Fruit fly (Drosophila melanogaster) whole organism, prepupa: ENCODE data around the gene P5cr-2.
A peak's percentile ranks its signal among the peaks of the same experiment; 100 is the strongest.

Experiments used
- Blimp-1 ChIP-seq: fragments of 200-800 bp; sonication (Bioruptor generic); optimal IDR thresholded peaks from 3 replicates; lab custom pipeline; 2017; ENCODE audit warnings: missing biosample characterization, missing genetic modification characterization, mild to moderate bottlenecking, moderate library complexity, missing genetic modification reagents
- CG10631 ChIP-seq: fragments of 200-800 bp; sonication (Bioruptor generic); optimal IDR thresholded peaks from 2 replicates; lab custom pipeline; 2016; ENCODE audit warnings: missing biosample characterization, missing genetic modification characterization
- CG11902 ChIP-seq: fragments of 200-800 bp; sonication (Bioruptor generic); optimal IDR thresholded peaks from 3 replicates; lab custom pipeline; 2016; ENCODE audit warnings: missing biosample characterization, missing genetic modification characterization
- CG15336 ChIP-seq: fragments of 200-800 bp; sonication (Bioruptor generic); IDR thresholded peaks from 2 replicates; pipeline ENCODE4 v1.3.6; 2022; ENCODE audit warnings: missing biosample characterization, missing genetic modification characterization
- CG1621 ChIP-seq: fragments of 200-800 bp; sonication (Bioruptor generic); optimal IDR thresholded peaks from 3 replicates; lab custom pipeline; 2018; ENCODE audit warnings: missing biosample characterization, mild to moderate bottlenecking, missing genetic modification characterization
- CG16779 ChIP-seq: fragments of 200-800 bp; sonication (Bioruptor generic); optimal IDR thresholded peaks from 3 replicates; lab custom pipeline; 2017; ENCODE audit warnings: missing biosample characterization, mild to moderate bottlenecking, missing genetic modification characterization
- CG3032 ChIP-seq: fragments of 200-800 bp; optimal IDR thresholded peaks from 2 replicates; lab custom pipeline; 2019; ENCODE audit warnings: missing biosample characterization, mild to moderate bottlenecking, missing genetic modification characterization, moderate library complexity
- CG31627 ChIP-seq: fragments of 200-800 bp; sonication (Bioruptor generic); optimal IDR thresholded peaks from 3 replicates; lab custom pipeline; 2016; ENCODE audit warnings: missing biosample characterization, missing genetic modification characterization
- CG32006 ChIP-seq: fragments of 200-800 bp; sonication (Bioruptor generic); optimal IDR thresholded peaks from 3 replicates; lab custom pipeline; 2017; ENCODE audit warnings: missing biosample characterization, mild to moderate bottlenecking, missing genetic modification characterization
- CG3919 ChIP-seq: fragments of 200-800 bp; sonication (Bioruptor generic); optimal IDR thresholded peaks from 3 replicates; lab custom pipeline; 2016; ENCODE audit warnings: missing biosample characterization, missing genetic modification characterization
- CG6163 ChIP-seq: fragments of 200-800 bp; sonication (Bioruptor generic); IDR thresholded peaks from 3 replicates; pipeline ENCODE4 v1.3.6; 2022; ENCODE audit warnings: missing biosample characterization, missing genetic modification characterization
- CG6792 ChIP-seq: fragments of 200-800 bp; sonication (Bioruptor generic); optimal IDR thresholded peaks from 3 replicates; lab custom pipeline; 2016; ENCODE audit warnings: missing biosample characterization, missing genetic modification characterization
- CG6808 ChIP-seq: fragments of 200-800 bp; sonication (Bioruptor generic); optimal IDR thresholded peaks from 3 replicates; lab custom pipeline; 2017; ENCODE audit warnings: missing biosample characterization, missing genetic modification characterization, mild to moderate bottlenecking, moderate library complexity, missing genetic modification reagents
- CG6854 ChIP-seq: fragments of 200-800 bp; sonication (Bioruptor generic); optimal IDR thresholded peaks from 2 replicates; lab custom pipeline; 2017; ENCODE audit warnings: missing biosample characterization, mild to moderate bottlenecking, missing genetic modification characterization
- CG8319 ChIP-seq: fragments of 200-800 bp; sonication (Bioruptor generic); optimal IDR thresholded peaks from 3 replicates; lab custom pipeline; 2016; ENCODE audit warnings: missing biosample characterization, missing genetic modification characterization
- CG9139 ChIP-seq: fragments of 200-800 bp; sonication (Bioruptor generic); optimal IDR thresholded peaks from 3 replicates; lab custom pipeline; 2017; ENCODE audit warnings: missing biosample characterization, mild to moderate bottlenecking, missing genetic modification characterization
- Eip78C ChIP-seq: fragments of 200-800 bp; sonication (Bioruptor generic); peaks from one replicate; lab custom pipeline; 2016; ENCODE audit warnings: missing biosample characterization, missing genetic modification characterization
- Ets21C ChIP-seq: fragments of 200-800 bp; sonication (Bioruptor generic); optimal IDR thresholded peaks from 3 replicates; lab custom pipeline; 2016; ENCODE audit warnings: missing biosample characterization, missing genetic modification characterization
- Ets96B ChIP-seq: fragments of 200-800 bp; optimal IDR thresholded peaks from 2 replicates; lab custom pipeline; 2019; ENCODE audit warnings: missing biosample characterization, mild to moderate bottlenecking, missing genetic modification characterization, moderate library complexity
- Gug ChIP-seq: fragments of 200-800 bp; sonication (Bioruptor generic); IDR thresholded peaks from 2 replicates; pipeline ENCODE4 v1.3.6; 2022; ENCODE audit warnings: missing biosample characterization, missing genetic modification characterization
- Hr38 ChIP-seq: sonication (Bioruptor generic); optimal IDR thresholded peaks from 2 replicates; lab custom pipeline; 2016; ENCODE audit warnings: missing biosample characterization, missing genetic modification characterization
- Hr4 ChIP-seq: fragments of 200-800 bp; sonication (Bioruptor generic); optimal IDR thresholded peaks from 3 replicates; lab custom pipeline; 2016; ENCODE audit warnings: missing biosample characterization, missing genetic modification characterization
- Lpt ChIP-seq: fragments of 200-800 bp; sonication (Bioruptor generic); optimal IDR thresholded peaks from 3 replicates; lab custom pipeline; 2016; ENCODE audit warnings: missing biosample characterization, missing genetic modification characterization
- Met ChIP-seq: fragments of 200-800 bp; sonication (Bioruptor generic); optimal IDR thresholded peaks from 3 replicates; lab custom pipeline; 2016; ENCODE audit warnings: missing biosample characterization, missing genetic modification characterization
- OdsH ChIP-seq: fragments of 200-800 bp; sonication (Bioruptor generic); optimal IDR thresholded peaks from 3 replicates; lab custom pipeline; 2016; ENCODE audit warnings: missing biosample characterization, missing genetic modification characterization
- Sox102F ChIP-seq: fragments of 200-800 bp; sonication (Bioruptor generic); optimal IDR thresholded peaks from 2 replicates; lab custom pipeline; 2016; ENCODE audit warnings: missing biosample characterization, mild to moderate bottlenecking, missing genetic modification characterization
- Sox14 ChIP-seq: fragments of 200-800 bp; sonication (Bioruptor generic); optimal IDR thresholded peaks from 3 replicates; lab custom pipeline; 2016; ENCODE audit warnings: missing biosample characterization, missing genetic modification characterization
- Sox15 ChIP-seq: fragments of 200-800 bp; sonication (Bioruptor generic); optimal IDR thresholded peaks from 3 replicates; lab custom pipeline; 2016; ENCODE audit warnings: missing biosample characterization, missing genetic modification characterization
- achi ChIP-seq: fragments of 200-800 bp; sonication (Bioruptor generic); optimal IDR thresholded peaks from 3 replicates; lab custom pipeline; 2016; ENCODE audit warnings: missing biosample characterization, missing genetic modification characterization
- dsx ChIP-seq: fragments of 200-800 bp; optimal IDR thresholded peaks from 3 replicates; lab custom pipeline; 2019; ENCODE audit warnings: missing biosample characterization, mild to moderate bottlenecking, missing genetic modification characterization, moderate library complexity; ENCODE audit not compliant: poor library complexity, severe bottlenecking
- eg ChIP-seq: fragments of 200-800 bp; sonication (Bioruptor generic); IDR thresholded peaks from 3 replicates; pipeline ENCODE4 v1.3.6; 2022; ENCODE audit warnings: missing biosample characterization, missing genetic modification characterization
- fd59A ChIP-seq: fragments of 200-800 bp; sonication (Bioruptor generic); optimal IDR thresholded peaks from 2 replicates; lab custom pipeline; 2017; ENCODE audit warnings: missing biosample characterization, mild to moderate bottlenecking, missing genetic modification characterization, missing genetic modification reagents
- fd85E ChIP-seq: fragments of 200-800 bp; sonication (Bioruptor generic); optimal IDR thresholded peaks from 3 replicates; lab custom pipeline; 2016; ENCODE audit warnings: missing biosample characterization, missing genetic modification characterization
- lz ChIP-seq: fragments of 200-800 bp; sonication (Bioruptor generic); optimal IDR thresholded peaks from 3 replicates; lab custom pipeline; 2016; ENCODE audit warnings: missing biosample characterization, missing genetic modification characterization
- net ChIP-seq: fragments of 200-800 bp; sonication (Bioruptor generic); optimal IDR thresholded peaks from 3 replicates; lab custom pipeline; 2016; ENCODE audit warnings: missing biosample characterization, missing genetic modification characterization
- pdm3 ChIP-seq: fragments of 200-800 bp; sonication (Bioruptor generic); optimal IDR thresholded peaks from 3 replicates; lab custom pipeline; 2016; ENCODE audit warnings: missing biosample characterization, missing genetic modification characterization
- salr ChIP-seq, 2 experiments: fragments of 200-800 bp; sonication (Bioruptor generic); optimal IDR thresholded peaks; 3 replicates each; lab custom pipeline; 2016 to 2018; ENCODE audit warnings: missing biosample characterization in 2 of 2, missing genetic modification characterization in 2 of 2, mild to moderate bottlenecking in 1 of 2
- spab ChIP-seq: fragments of 200-800 bp; sonication (Bioruptor generic); optimal IDR thresholded peaks from 2 replicates; lab custom pipeline; 2017; ENCODE audit warnings: missing biosample characterization, mild to moderate bottlenecking, missing genetic modification characterization, missing genetic modification reagents
- ss ChIP-seq, 2 experiments: fragments of 200-800 bp; sonication (Bioruptor generic); optimal IDR thresholded peaks; 2 replicates in 1 of 2; 3 replicates in 1 of 2; lab custom pipeline; 2017 to 2018; ENCODE audit warnings: mild to moderate bottlenecking in 2 of 2, missing biosample characterization in 2 of 2, missing genetic modification characterization in 2 of 2, moderate library complexity in 1 of 2
- svp ChIP-seq: fragments of 200-800 bp; sonication (Bioruptor generic); peaks from one replicate; lab custom pipeline; 2016; ENCODE audit warnings: missing biosample characterization, missing genetic modification characterization
- topi ChIP-seq: fragments of 200-800 bp; sonication (Bioruptor generic); optimal IDR thresholded peaks from 3 replicates; lab custom pipeline; 2016; ENCODE audit warnings: missing biosample characterization, missing genetic modification characterization
- vri ChIP-seq: fragments of 200-800 bp; sonication (Bioruptor generic); optimal IDR thresholded peaks from 3 replicates; lab custom pipeline; 2016; ENCODE audit warnings: missing biosample characterization, mild to moderate bottlenecking, missing genetic modification characterization

Gene P5cr-2

DNA sequence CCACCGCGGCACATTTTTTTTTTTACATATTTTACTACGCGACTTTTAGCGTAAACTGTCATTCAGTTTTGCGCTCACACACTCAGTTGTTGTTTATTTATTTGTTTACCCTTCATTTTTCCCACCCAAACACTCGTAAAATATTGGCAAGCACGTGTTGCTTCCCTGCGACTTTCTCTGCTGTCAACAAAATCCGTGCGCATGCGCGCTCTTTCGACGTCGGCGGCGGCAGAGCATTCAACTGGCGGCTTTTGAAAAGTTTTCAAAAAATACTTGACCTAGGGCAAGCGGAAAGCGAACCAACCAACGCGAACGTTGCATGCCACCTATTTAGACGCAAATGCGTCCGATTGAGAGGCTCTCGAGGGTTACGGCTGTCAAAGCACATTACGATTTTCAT, 27.8 kb upstream of the P5cr-2 start:
- TF ChIP-seq topi (GFP tag; lab: Kevin White, UChicago), result no peak
- no peak for TF ChIP-seq Blimp-1 (GFP tag; lab: Kevin White, UChicago)
- no peak for TF ChIP-seq lz
- no peak for TF ChIP-seq Hr4 (GFP tag; lab: Kevin White, UChicago)
- no peak for TF ChIP-seq fd85E (GFP tag; lab: Kevin White, UChicago)
- TF ChIP-seq CG6854 (GFP tag; lab: Kevin White, UChicago), result no peak
- no peak for TF ChIP-seq CG8319 (GFP tag; lab: Kevin White, UChicago)
- TF ChIP-seq eg (GFP tag; lab: Robert Waterston, UW), result no peak

DNA sequence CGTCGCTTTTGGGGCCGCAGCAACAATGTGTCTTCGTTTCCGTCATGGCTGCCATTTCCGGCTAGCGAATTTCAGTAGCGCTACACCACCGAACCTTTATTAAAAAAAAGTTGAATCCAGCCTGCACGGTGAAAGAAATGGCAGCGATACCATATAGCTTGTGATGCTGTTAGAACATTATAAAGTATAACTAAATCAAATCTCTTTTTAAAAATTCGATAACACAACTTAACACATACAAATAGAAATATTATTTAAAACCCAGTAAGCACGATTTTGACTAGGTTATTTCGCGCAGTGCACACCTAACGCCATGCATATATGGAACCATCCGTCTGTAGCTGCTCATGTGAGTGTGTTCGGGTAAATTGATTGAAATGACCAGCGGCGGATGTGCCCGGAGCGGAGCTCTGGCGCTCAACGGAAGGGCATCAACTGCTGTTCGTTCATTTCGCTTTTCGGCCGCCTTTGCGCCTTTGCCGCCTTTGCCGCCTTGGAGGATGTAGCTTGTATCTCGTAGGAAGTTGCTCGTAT, 8.5 kb upstream of the P5cr-2 start:
- TF ChIP-seq eg (GFP tag; lab: Robert Waterston, UW), result no peak
- no peak for TF ChIP-seq spab (GFP tag; lab: Kevin White, UChicago)
- no peak for TF ChIP-seq CG6808 (GFP tag; lab: Kevin White, UChicago)
- TF ChIP-seq CG9139 (GFP tag; lab: Kevin White, UChicago), result no peak
- TF ChIP-seq CG6163 (GFP tag; lab: Robert Waterston, UW), result 0 out of 3 replicates have a peak, but pooled peaks have one; percentile 15
- no peak for TF ChIP-seq vri (GFP tag; lab: Kevin White, UChicago)
- no peak for TF ChIP-seq salr (GFP tag; optimal IDR thresholded peaks at IDR 0.05; lab: Kevin White, UChicago)
- no peak for TF ChIP-seq Blimp-1 (GFP tag; lab: Kevin White, UChicago)
- no peak for TF ChIP-seq CG6854 (GFP tag; lab: Kevin White, UChicago)
- no peak for TF ChIP-seq dsx (GFP tag; lab: Kevin White, UChicago)
- TF ChIP-seq svp, result peak; percentile 41
- peak; percentile 43 for TF ChIP-seq Eip78C
- TF ChIP-seq Hr38 (GFP tag; lab: Kevin White, UChicago), result no peak
- TF ChIP-seq Hr4 (GFP tag; lab: Kevin White, UChicago), result no peak
- no peak for TF ChIP-seq net (GFP tag; lab: Kevin White, UChicago)
- no peak for TF ChIP-seq CG32006 (GFP tag; lab: Kevin White, UChicago)
- TF ChIP-seq, all 60 proteins: peak for 3

DNA sequence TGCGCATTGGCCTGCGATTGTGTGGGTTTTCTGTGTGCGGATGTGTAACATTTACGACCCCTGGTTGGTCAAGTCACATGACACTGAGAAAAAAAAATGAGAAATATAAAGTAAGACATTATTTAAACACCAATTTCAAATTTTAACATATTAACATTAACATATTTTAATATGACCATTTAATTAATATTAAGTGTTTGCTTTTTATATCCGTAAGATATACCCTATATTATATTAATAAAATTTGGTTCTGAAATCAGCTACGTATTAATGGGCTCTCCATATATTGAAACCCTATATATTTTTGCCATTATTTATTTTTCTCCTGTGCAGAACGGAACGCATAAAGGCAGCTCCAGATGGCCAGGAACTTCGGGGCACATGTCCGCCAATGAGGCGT, 4.2 kb upstream of the P5cr-2 start:
- TF ChIP-seq svp, result peak; percentile 12
- TF ChIP-seq Blimp-1 (GFP tag; lab: Kevin White, UChicago), result no peak
- TF ChIP-seq, all 60 proteins: peak for 1

DNA sequence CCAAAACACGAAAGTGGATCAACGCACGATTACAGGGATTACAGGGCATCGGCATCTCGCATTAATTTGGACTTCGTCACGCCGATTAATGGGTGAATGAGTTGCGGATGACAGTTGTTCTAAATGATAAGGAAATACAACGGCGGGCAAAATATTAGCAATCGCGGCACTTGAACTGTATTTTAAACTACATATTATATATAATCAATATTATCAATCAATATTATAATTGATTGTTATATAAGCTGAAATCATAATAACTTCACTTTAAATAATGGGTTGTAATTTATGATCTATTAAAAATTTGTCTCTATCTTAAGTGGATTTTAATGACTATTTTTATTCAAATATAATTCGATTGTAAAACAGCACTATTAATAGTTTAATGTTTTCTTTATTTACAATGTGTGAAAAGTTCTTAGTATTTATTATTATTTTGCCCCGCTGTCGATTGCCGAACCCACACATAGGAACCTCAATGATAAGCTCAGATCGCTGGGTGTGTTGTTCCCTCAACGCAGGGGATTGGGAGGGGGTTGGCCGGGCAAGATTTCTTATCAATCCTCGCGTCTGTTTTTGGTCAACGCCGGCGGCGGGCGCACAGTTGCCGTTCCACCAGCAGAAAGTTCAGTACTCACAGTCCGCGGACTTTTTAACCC, 620 bp downstream of the P5cr-2 start:
- TF ChIP-seq Gug, result peak; percentile 34
- no peak for TF ChIP-seq Hr4 (GFP tag; lab: Kevin White, UChicago)
- no peak for TF ChIP-seq Sox14 (GFP tag; lab: Kevin White, UChicago)
- TF ChIP-seq CG8319 (GFP tag; lab: Kevin White, UChicago), result peak; percentile 11
- TF ChIP-seq achi (GFP tag; lab: Kevin White, UChicago), result peak; percentile 15
- peak; percentile 50 for TF ChIP-seq CG6792
- peak; percentile 47 for TF ChIP-seq CG3919 (GFP tag; lab: Kevin White, UChicago)
- no peak for TF ChIP-seq Hr38 (GFP tag; lab: Kevin White, UChicago)
- no peak for TF ChIP-seq CG16779 (tag; lab: Kevin White, UChicago)
- peak; percentile 16 for TF ChIP-seq pdm3
- peak; percentile 18 for TF ChIP-seq Sox102F
- TF ChIP-seq CG6854 (GFP tag; lab: Kevin White, UChicago), result no peak
- TF ChIP-seq CG32006 (GFP tag; lab: Kevin White, UChicago), result peak; percentile 51
- no peak for TF ChIP-seq CG1621 (tag; lab: Kevin White, UChicago)
- TF ChIP-seq CG15336 (GFP tag; lab: Robert Waterston, UW), result peak; percentile 44
- no peak for TF ChIP-seq fd59A (GFP tag; lab: Kevin White, UChicago)
- TF ChIP-seq ss (GFP tag; optimal IDR thresholded peaks at IDR 0.05; lab: Kevin White, UChicago), result peak in 1 of 2 experiments; percentile 47
- peak; percentile 9 for TF ChIP-seq CG11902 (GFP tag; lab: Kevin White, UChicago)
- TF ChIP-seq Lpt (GFP tag; lab: Kevin White, UChicago), result no peak
- TF ChIP-seq net (GFP tag; lab: Kevin White, UChicago), result peak; percentile 68
- peak; percentile 55 for TF ChIP-seq OdsH (GFP tag; lab: Kevin White, UChicago)
- TF ChIP-seq CG10631 (GFP tag; lab: Kevin White, UChicago), result peak; percentile 38
- no peak for TF ChIP-seq Ets21C (GFP tag; lab: Kevin White, UChicago)
- peak; percentile 18 for TF ChIP-seq Met (GFP tag; lab: Kevin White, UChicago)
- TF ChIP-seq Eip78C, result peak; percentile 75
- no peak for TF ChIP-seq salr (GFP tag; optimal IDR thresholded peaks at IDR 0.05; lab: Kevin White, UChicago)
- TF ChIP-seq Sox15 (GFP tag; lab: Kevin White, UChicago), result no peak
- peak; percentile 43; the same call in 2 of the 3 replicates for TF ChIP-seq CG6163 (GFP tag; lab: Robert Waterston, UW)
- TF ChIP-seq CG3032 (tag; lab: Kevin White, UChicago), result peak; percentile 73
- peak; percentile 74 for TF ChIP-seq Ets96B (tag; lab: Kevin White, UChicago)
- TF ChIP-seq CG6808 (GFP tag; lab: Kevin White, UChicago), result peak; percentile 17
- TF ChIP-seq CG31627 (GFP tag; lab: Kevin White, UChicago), result no peak
